Fruit fly (Drosophila melanogaster) Kc167 (cell line): ENCODE measurements around the gene CG14990.

Experiments
- Myc ChIP-seq: fragments of >200 bp; optimal IDR thresholded peaks from 2 replicates; lab custom pipeline; 2017; ENCODE audit warnings: missing external identifiers
- h ChIP-seq: fragments of >200 bp; optimal IDR thresholded peaks from 3 replicates; lab custom pipeline; 2018; ENCODE audit warnings: missing external identifiers
- insv ChIP-seq: fragments of >200 bp; optimal IDR thresholded peaks from 3 replicates; lab custom pipeline; 2018; ENCODE audit warnings: missing external identifiers
- psq ChIP-seq: fragments of >200 bp; optimal IDR thresholded peaks from 2 replicates; lab custom pipeline; 2017; ENCODE audit warnings: missing external identifiers
- ttk ChIP-seq: sonication (Bioruptor generic); optimal IDR thresholded peaks from 2 replicates; lab custom pipeline; 2017; ENCODE audit warnings: missing external identifiers

- TF ChIP-seq Myc (lab: Kevin White, UChicago): no peak
- no peak for TF ChIP-seq psq (lab: Kevin White, UChicago)
- TF ChIP-seq insv (lab: Kevin White, UChicago): no peak
- TF ChIP-seq h (lab: Kevin White, UChicago): no peak
- TF ChIP-seq ttk (lab: Kevin White, UChicago): no peak
Measured at dm6 chr3L:4083442-4083841, 9.6 kb upstream of the CG14990 start.
